Fruit fly (Drosophila melanogaster) whole organism, wandering third instar larva: ENCODE data around the gene CG13445.

Experiments
- Abd-B ChIP-seq: fragments of >200 bp; optimal IDR thresholded peaks from 2 replicates; lab custom pipeline; 2017; ENCODE audit warnings: missing biosample characterization, missing genetic modification characterization
- CG32264 ChIP-seq: fragments of 200-800 bp; sonication (Bioruptor generic); optimal IDR thresholded peaks from 2 replicates; lab custom pipeline; 2016; ENCODE audit warnings: missing biosample characterization, missing genetic modification characterization
- CG9705 ChIP-seq: fragments of 200-800 bp; sonication (Bioruptor generic); optimal IDR thresholded peaks from 2 replicates; lab custom pipeline; 2018; ENCODE audit warnings: missing biosample characterization, mild to moderate bottlenecking, missing genetic modification characterization
- Dfd ChIP-seq: fragments of >200 bp; optimal IDR thresholded peaks from 2 replicates; lab custom pipeline; 2017; ENCODE audit warnings: missing biosample characterization, missing genetic modification characterization
- Dif ChIP-seq: fragments of 200-275, 200-300 bp; sonication (Bioruptor generic); optimal IDR thresholded peaks from 2 replicates; lab custom pipeline; 2018; ENCODE audit warnings: missing biosample characterization, missing genetic modification characterization; ENCODE audit not compliant: partially characterized antibody
- GATAd ChIP-seq: sonication (Bioruptor generic); optimal IDR thresholded peaks from 2 replicates; lab custom pipeline; 2016; ENCODE audit warnings: missing biosample characterization, missing genetic modification characterization
- HLH106 ChIP-seq: fragments of 200-800 bp; optimal IDR thresholded peaks from 3 replicates; lab custom pipeline; 2019; ENCODE audit warnings: missing biosample characterization, mild to moderate bottlenecking, missing genetic modification characterization, moderate library complexity
- Hnf4 ChIP-seq: fragments of 200-800 bp; sonication (Bioruptor generic); optimal IDR thresholded peaks from 2 replicates; lab custom pipeline; 2016; ENCODE audit warnings: missing biosample characterization, mild to moderate bottlenecking, missing genetic modification characterization
- Hr83 ChIP-seq: fragments of 200-300 bp; sonication (Bioruptor generic); optimal IDR thresholded peaks from 2 replicates; lab custom pipeline; 2016; ENCODE audit warnings: missing biosample characterization, mild to moderate bottlenecking, missing genetic modification characterization, moderate library complexity; ENCODE audit not compliant: poor library complexity, severe bottlenecking
- Jra ChIP-seq: sonication (Bioruptor generic); optimal IDR thresholded peaks from 2 replicates; lab custom pipeline; 2016; ENCODE audit warnings: missing biosample characterization, missing genetic modification characterization
- Mio ChIP-seq: sonication (Bioruptor generic); optimal IDR thresholded peaks from 2 replicates; lab custom pipeline; 2016; ENCODE audit warnings: missing biosample characterization, missing genetic modification characterization
- Myc ChIP-seq: fragments of >200 bp; optimal IDR thresholded peaks from 2 replicates; lab custom pipeline; 2017
- N ChIP-seq: fragments of >200 bp; optimal IDR thresholded peaks from 2 replicates; lab custom pipeline; 2018; ENCODE audit warnings: missing biosample characterization, missing external identifiers, missing genetic modification characterization
- OdsH ChIP-seq: fragments of 200-800 bp; sonication (Bioruptor generic); optimal IDR thresholded peaks from 2 replicates; lab custom pipeline; 2016; ENCODE audit warnings: missing biosample characterization, mild to moderate bottlenecking, missing genetic modification characterization
- Rel ChIP-seq, 2 experiments: fragments of 200-800 bp; sonication (Bioruptor generic) in 1 of 2; optimal IDR thresholded peaks; 2 replicates in 1 of 2; 3 replicates in 1 of 2; lab custom pipeline; 2016 to 2019; ENCODE audit warnings: mild to moderate bottlenecking in 2 of 2, missing biosample characterization in 2 of 2, missing genetic modification characterization in 2 of 2, moderate library complexity in 1 of 2
- Sp1 ChIP-seq: fragments of 200-800 bp; sonication (Bioruptor generic); optimal IDR thresholded peaks from 3 replicates; lab custom pipeline; 2019; ENCODE audit warnings: missing biosample characterization, mild to moderate bottlenecking, missing genetic modification characterization, moderate library complexity
- Vsx2 ChIP-seq: fragments of 200-300, 225-300 bp; sonication (Bioruptor generic); optimal IDR thresholded peaks from 2 replicates; lab custom pipeline; 2018; ENCODE audit warnings: missing biosample characterization, missing genetic modification characterization; ENCODE audit not compliant: partially characterized antibody
- br ChIP-seq: fragments of 200-800 bp; sonication (Bioruptor generic); optimal IDR thresholded peaks from 2 replicates; lab custom pipeline; 2016; ENCODE audit warnings: missing biosample characterization, missing genetic modification characterization
- brk ChIP-seq: fragments of 200-800 bp; sonication (Bioruptor generic); optimal IDR thresholded peaks from 2 replicates; lab custom pipeline; 2016; ENCODE audit warnings: missing biosample characterization, mild to moderate bottlenecking, missing genetic modification characterization
- dl ChIP-seq, 2 experiments: fragments of 175-275, 200-275 bp in 1 of 2; fragments of 200-275 bp in 1 of 2; sonication (Bioruptor generic); optimal IDR thresholded peaks; lab custom pipeline; 2018; ENCODE audit warnings: mild to moderate bottlenecking in 2 of 2, missing biosample characterization in 2 of 2, missing genetic modification characterization in 2 of 2, moderate library complexity in 2 of 2; ENCODE audit not compliant: partially characterized antibody in 2 of 2, insufficient read depth in 1 of 2
- dmrt93B ChIP-seq: fragments of 200-800 bp; sonication (Bioruptor generic); optimal IDR thresholded peaks from 2 replicates; lab custom pipeline; 2018; ENCODE audit warnings: missing biosample characterization, mild to moderate bottlenecking, missing genetic modification characterization
- dsf ChIP-seq: sonication (Bioruptor generic); optimal IDR thresholded peaks from 2 replicates; lab custom pipeline; 2016; ENCODE audit warnings: missing biosample characterization, missing genetic modification characterization, borderline replicate concordance
- ey ChIP-seq: fragments of 200-800 bp; sonication (Bioruptor generic); optimal IDR thresholded peaks from 2 replicates; lab custom pipeline; 2016; ENCODE audit warnings: missing biosample characterization, missing genetic modification characterization
- foxo ChIP-seq, 2 experiments: fragments of 200-800 bp; sonication (Bioruptor generic); optimal IDR thresholded peaks; 2 replicates in 1 of 2; 3 replicates in 1 of 2; lab custom pipeline; 2016 to 2017; ENCODE audit warnings: missing biosample characterization in 2 of 2, missing genetic modification characterization in 2 of 2
- fru ChIP-seq: fragments of 200-800 bp; sonication (Bioruptor generic); optimal IDR thresholded peaks from 3 replicates; lab custom pipeline; 2016; ENCODE audit warnings: missing biosample characterization, mild to moderate bottlenecking, missing genetic modification characterization
- h ChIP-seq: fragments of 200-800 bp; sonication (Bioruptor generic); optimal IDR thresholded peaks from 3 replicates; lab custom pipeline; 2016; ENCODE audit warnings: missing biosample characterization, mild to moderate bottlenecking, missing genetic modification characterization
- jim ChIP-seq: fragments of 175-275, 200-325 bp; sonication (Bioruptor generic); optimal IDR thresholded peaks from 2 replicates; lab custom pipeline; 2016; ENCODE audit warnings: missing biosample characterization, mild to moderate bottlenecking, missing genetic modification characterization
- psq ChIP-seq: fragments of 200-800 bp; sonication (Bioruptor generic); optimal IDR thresholded peaks from 3 replicates; lab custom pipeline; 2017; ENCODE audit warnings: missing biosample characterization, mild to moderate bottlenecking, missing genetic modification characterization, moderate library complexity
- rgr ChIP-seq: fragments of 200-800 bp; sonication (Bioruptor generic); optimal IDR thresholded peaks from 3 replicates; lab custom pipeline; 2016; ENCODE audit warnings: missing biosample characterization, mild to moderate bottlenecking, missing genetic modification characterization
- sage ChIP-seq: fragments of 200-800 bp; sonication (Bioruptor generic); optimal IDR thresholded peaks from 2 replicates; lab custom pipeline; 2016; ENCODE audit warnings: missing biosample characterization, mild to moderate bottlenecking, missing genetic modification characterization
- sv ChIP-seq: fragments of 200-800 bp; sonication (Bioruptor generic); optimal IDR thresholded peaks from 3 replicates; lab custom pipeline; 2016; ENCODE audit warnings: missing biosample characterization, missing genetic modification characterization
- tai ChIP-seq: sonication (Bioruptor generic); optimal IDR thresholded peaks from 2 replicates; lab custom pipeline; 2016; ENCODE audit warnings: missing biosample characterization, missing genetic modification characterization
- woc ChIP-seq: sonication (Bioruptor generic); optimal IDR thresholded peaks from 2 replicates; lab custom pipeline; 2016; ENCODE audit warnings: missing biosample characterization, mild to moderate bottlenecking, missing genetic modification characterization

The CG13445 gene

dm6 chr3L:15762449-15763189, 46.7 kb upstream of the CG13445 start:
- TF ChIP-seq Myc (lab: Kevin White, UChicago): no peak
- no peak for TF ChIP-seq sage (GFP tag; lab: Kevin White, UChicago)
- TF ChIP-seq woc (GFP tag; lab: Kevin White, UChicago): peak; percentile 42
- TF ChIP-seq Mio (GFP tag; lab: Kevin White, UChicago): no peak
- no peak for TF ChIP-seq Rel (GFP tag; optimal IDR thresholded peaks at IDR 0.05; lab: Kevin White, UChicago)
- peak; percentile 90 for TF ChIP-seq Rel (tag; optimal IDR thresholded peaks at IDR 0.05; lab: Kevin White, UChicago)
- peak; percentile 77 for TF ChIP-seq Sp1 (GFP tag; lab: Kevin White, UChicago)
- TF ChIP-seq ey (GFP tag; lab: Kevin White, UChicago): peak; percentile 21
- TF ChIP-seq brk: no peak
- TF ChIP-seq foxo (GFP tag; optimal IDR thresholded peaks at IDR 0.05; lab: Kevin White, UChicago): peak in 1 of 2 experiments; percentile 65
- peak; percentile 39 for TF ChIP-seq psq (GFP tag; lab: Kevin White, UChicago)
- no peak for TF ChIP-seq br (GFP tag; lab: Kevin White, UChicago)
- TF ChIP-seq N: no peak
- no peak for TF ChIP-seq Dfd (GFP tag; lab: Kevin White, UChicago)
- peak; percentile 73 for TF ChIP-seq dmrt93B (GFP tag; lab: Kevin White, UChicago)
- TF ChIP-seq OdsH (GFP tag; lab: Kevin White, UChicago): peak; percentile 40
- peak; percentile 70 for TF ChIP-seq Hr83 (GFP tag; lab: Kevin White, UChicago)
- TF ChIP-seq Dif: no peak
- no peak for TF ChIP-seq GATAd (GFP tag; lab: Kevin White, UChicago)
- TF ChIP-seq Abd-B (GFP tag; lab: Kevin White, UChicago): no peak
- TF ChIP-seq CG9705: peak; percentile 41
- TF ChIP-seq h: peak; percentile 55
- no peak for TF ChIP-seq tai
- TF ChIP-seq fru (GFP tag; lab: Kevin White, UChicago): peak; percentile 68
- TF ChIP-seq HLH106 (tag; lab: Kevin White, UChicago): peak; percentile 84
- peak; percentile 18 for TF ChIP-seq rgr
- TF ChIP-seq Hnf4 (GFP tag; lab: Kevin White, UChicago): no peak
- TF ChIP-seq sv (GFP tag; lab: Kevin White, UChicago): no peak

DNA sequence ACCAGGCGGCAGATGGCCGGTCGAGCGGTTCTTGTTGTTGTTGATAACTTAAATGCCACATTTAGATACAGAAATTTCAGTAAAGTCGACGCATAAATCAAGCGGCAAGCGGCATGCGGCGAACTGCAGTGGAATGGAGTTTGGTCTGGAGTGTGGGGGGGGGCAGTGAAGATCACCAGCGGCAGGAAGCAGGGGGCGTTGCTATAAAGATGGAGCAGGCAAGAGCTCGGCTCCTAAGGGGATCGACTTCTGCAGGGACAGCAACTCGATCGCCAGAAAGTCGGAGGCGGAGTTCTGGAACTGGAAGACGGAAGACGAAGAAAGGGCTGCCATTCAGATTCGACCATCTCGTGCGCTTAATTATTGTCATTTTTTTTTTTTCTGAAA, 46.1 kb upstream of the CG13445 start:
- TF ChIP-seq dsf: no peak
- no peak for TF ChIP-seq sv (GFP tag; lab: Kevin White, UChicago)
- no peak for TF ChIP-seq Rel (GFP tag; optimal IDR thresholded peaks at IDR 0.05; lab: Kevin White, UChicago)
- peak; percentile 36 for TF ChIP-seq Rel (tag; optimal IDR thresholded peaks at IDR 0.05; lab: Kevin White, UChicago)
- TF ChIP-seq Vsx2: peak; percentile 55
- TF ChIP-seq, all 38 proteins: peak for 2

DNA sequence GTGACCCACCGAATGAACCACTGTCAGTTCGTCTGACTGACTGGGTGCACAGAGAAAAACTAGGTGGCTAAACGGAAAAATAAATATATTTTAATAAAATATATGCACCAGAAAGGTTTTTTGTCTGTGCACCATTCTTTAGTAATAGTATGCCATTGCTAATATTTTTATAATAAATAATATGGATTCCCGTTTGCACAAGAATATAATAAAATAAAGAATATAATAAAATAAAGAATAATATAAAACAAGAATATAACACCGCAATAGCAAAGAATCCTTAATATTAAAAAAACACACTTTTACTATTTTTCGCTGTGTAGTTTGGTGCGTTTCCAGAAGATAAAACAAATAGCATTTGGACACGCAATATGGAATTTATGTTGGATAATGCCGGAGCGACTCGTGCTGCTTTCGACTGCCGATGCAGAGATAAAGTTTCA, 40.3 kb upstream of the CG13445 start:
- no peak for TF ChIP-seq Dfd (GFP tag; lab: Kevin White, UChicago)
- no peak for TF ChIP-seq OdsH (GFP tag; lab: Kevin White, UChicago)
- TF ChIP-seq dmrt93B (GFP tag; lab: Kevin White, UChicago): no peak
- no peak for TF ChIP-seq brk
- TF ChIP-seq sv (GFP tag; lab: Kevin White, UChicago): peak; percentile 15
- no peak for TF ChIP-seq dsf
- TF ChIP-seq, all 38 proteins: peak for 1

- no peak for TF ChIP-seq Dfd (GFP tag; lab: Kevin White, UChicago)
- TF ChIP-seq fru (GFP tag; lab: Kevin White, UChicago): no peak
- TF ChIP-seq dl (GFP tag; optimal IDR thresholded peaks at IDR 0.05; lab: Kevin White, UChicago; ENCODE audit: insufficient read depth in 1 of 2, partially characterized antibody in 2 of 2): no peak
- TF ChIP-seq sage (GFP tag; lab: Kevin White, UChicago): no peak
- no peak for TF ChIP-seq jim (GFP tag; lab: Kevin White, UChicago)
- TF ChIP-seq rgr: no peak
- TF ChIP-seq CG32264 (GFP tag; lab: Kevin White, UChicago): no peak
- no peak for TF ChIP-seq ey (GFP tag; lab: Kevin White, UChicago)
- TF ChIP-seq br (GFP tag; lab: Kevin White, UChicago): no peak
- TF ChIP-seq Sp1 (GFP tag; lab: Kevin White, UChicago): no peak
- TF ChIP-seq psq (GFP tag; lab: Kevin White, UChicago): no peak
- TF ChIP-seq Jra (GFP tag; lab: Kevin White, UChicago): no peak
- TF ChIP-seq h: no peak
- TF ChIP-seq GATAd (GFP tag; lab: Kevin White, UChicago): no peak
- no peak for TF ChIP-seq N
Observed at dm6 chr3L:15771565-15771964, 37.7 kb upstream of the CG13445 start.
